Worm (Caenorhabditis elegans) whole organism, L4 larva: ENCODE results near the gene srx-29.

ENCODE experiments used
- F37D6.2 ChIP-seq: sonication (generic microtip); optimal IDR thresholded peaks from 2 replicates; lab custom pipeline; 2016; ENCODE audit warnings: mild to moderate bottlenecking, missing genetic modification characterization, missing compliant biosample characterization
- ama-1 ChIP-seq: fragments of 150-350 bp; optimal IDR thresholded peaks from 2 replicates; lab custom pipeline; 2014; ENCODE audit warnings: inconsistent platforms, mixed read lengths
- ceh-82 ChIP-seq: sonication (generic microtip); optimal IDR thresholded peaks from 2 replicates; lab custom pipeline; 2017; ENCODE audit warnings: missing biosample characterization, missing genetic modification characterization
- dpl-1 ChIP-seq: fragments of 150-350 bp; optimal IDR thresholded peaks from 2 replicates; lab custom pipeline; 2014; ENCODE audit warnings: missing biosample characterization, missing genetic modification reagents, missing genetic modification characterization
- egl-27 ChIP-seq: sonication (generic microtip); optimal IDR thresholded peaks from 3 replicates; lab custom pipeline; 2017; ENCODE audit warnings: missing biosample characterization, missing genetic modification reagents, missing genetic modification characterization
- hlh-11 ChIP-seq: fragments of 200-800 bp; sonication (Bioruptor generic); optimal IDR thresholded peaks from 2 replicates; lab custom pipeline; 2018; ENCODE audit warnings: mild to moderate bottlenecking, missing genetic modification characterization, missing compliant biosample characterization
- nhr-48 ChIP-seq: sonication (generic microtip); optimal IDR thresholded peaks from 2 replicates; lab custom pipeline; 2016; ENCODE audit warnings: mild to moderate bottlenecking, missing genetic modification characterization, missing compliant biosample characterization
- pha-4 ChIP-seq, 2 experiments: fragments of 150-350 bp in 1 of 2; fragments of 200-800 bp in 1 of 2; sonication (Bioruptor generic) in 1 of 2; IDR thresholded peaks in 1 of 2; optimal IDR thresholded peaks in 1 of 2; 2 replicates each; pipeline versions ENCODE4 v1.3.6 to Lab custom; 2014 to 2022; ENCODE audit warnings: missing genetic modification characterization in 2 of 2, missing genetic modification reagents in 2 of 2, missing biosample characterization in 1 of 2, missing compliant biosample characterization in 1 of 2
- pqm-1 ChIP-seq: sonication (generic microtip); optimal IDR thresholded peaks from 2 replicates; lab custom pipeline; 2017; ENCODE audit warnings: missing biosample characterization, missing genetic modification characterization
- spr-1 ChIP-seq: sonication (generic microtip); optimal IDR thresholded peaks from 2 replicates; lab custom pipeline; 2016; ENCODE audit warnings: mild to moderate bottlenecking, missing genetic modification characterization, missing compliant biosample characterization
- tag-97 ChIP-seq: fragments of 200-800 bp; sonication (Bioruptor generic); IDR thresholded peaks from 2 replicates; pipeline ENCODE4 v1.3.6; 2022; ENCODE audit warnings: missing genetic modification characterization, missing compliant biosample characterization
- unc-130 ChIP-seq: sonication (generic microtip); optimal IDR thresholded peaks from 2 replicates; lab custom pipeline; 2016; ENCODE audit warnings: missing genetic modification reagents, missing genetic modification characterization, missing compliant biosample characterization
- zag-1 ChIP-seq: fragments of 150-350 bp; optimal IDR thresholded peaks from 2 replicates; lab custom pipeline; 2014; ENCODE audit warnings: missing biosample characterization, missing genetic modification characterization
- ztf-11 ChIP-seq: fragments of 150-350 bp; optimal IDR thresholded peaks from 2 replicates; lab custom pipeline; 2014; ENCODE audit warnings: missing biosample characterization, missing genetic modification characterization

DNA sequence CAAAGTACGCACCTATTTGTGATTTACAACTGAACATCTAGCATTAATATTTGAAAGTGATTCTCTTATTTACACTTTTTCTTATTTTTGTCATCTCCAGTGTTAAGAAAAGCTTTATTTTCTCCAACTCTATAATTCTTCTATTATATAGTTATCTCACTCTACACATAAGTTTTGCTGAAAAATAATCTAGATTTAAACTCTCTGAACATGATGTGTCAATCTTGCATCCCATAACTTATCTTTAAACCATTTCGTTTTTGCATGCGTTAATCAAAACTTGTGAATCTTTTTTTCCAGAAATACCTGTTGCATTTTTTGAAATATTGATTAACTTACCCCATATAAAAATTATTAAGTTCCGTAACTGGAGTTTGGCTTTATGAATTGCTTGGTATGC, 8.0 kb downstream of the srx-29 start, which contains the start of gene nhr-268:
- TF ChIP-seq F37D6.2 (tag; lab: Kevin White, UChicago) (no peak), egl-27 (tag; lab: Kevin White, UChicago) (no peak), spr-1 (tag; lab: Kevin White, UChicago) (no peak), hlh-11 (tag; lab: Kevin White, UChicago) (no peak), ztf-11 (tag; lab: Kevin White, UChicago) (no peak), ama-1 (lab: Kevin White, UChicago) (no peak), dpl-1 (GFP tag; lab: Kevin White, UChicago) (no peak), nhr-48 (tag; lab: Kevin White, UChicago) (no peak), ceh-82 (tag; lab: Kevin White, UChicago) (no peak), tag-97 (GFP tag; lab: Robert Waterston, UW) (no peak), unc-130 (no peak), pqm-1 (no peak), pha-4 (GFP tag; IDR thresholded peaks at IDR 0.05; lab: Robert Waterston, UW) (no peak), pha-4 (tag; optimal IDR thresholded peaks at IDR 0.05; lab: Kevin White, UChicago) (no peak), zag-1 (no peak)
